Worm (Caenorhabditis elegans) whole organism, L2 larva: Measurements from ENCODE around the gene clec-138.

Experiments used
- ama-1 ChIP-seq: fragments of 150-350 bp; optimal IDR thresholded peaks from 2 replicates; lab custom pipeline; 2018; ENCODE audit warnings: inconsistent platforms
- dmd-4 ChIP-seq: sonication (generic microtip); optimal IDR thresholded peaks from 2 replicates; lab custom pipeline; 2017; ENCODE audit warnings: missing biosample characterization, missing genetic modification characterization
- mdl-1 ChIP-seq, 2 experiments: fragments of 150-350 bp in 1 of 2; sonication (generic microtip) in 1 of 2; optimal IDR thresholded peaks; 2 replicates each; lab custom pipeline; 2017; ENCODE audit warnings: missing biosample characterization in 2 of 2, missing genetic modification characterization in 2 of 2
- nhr-11 ChIP-seq: fragments of 150-350 bp; optimal IDR thresholded peaks from 2 replicates; lab custom pipeline; 2014; ENCODE audit warnings: missing biosample characterization, missing genetic modification characterization
- nhr-23 ChIP-seq: fragments of 150-350 bp; optimal IDR thresholded peaks from 2 replicates; lab custom pipeline; 2014; ENCODE audit warnings: missing biosample characterization, missing genetic modification reagents, missing genetic modification characterization
- nhr-6 ChIP-seq: fragments of 150-350 bp; optimal IDR thresholded peaks from 2 replicates; lab custom pipeline; 2014; ENCODE audit warnings: missing biosample characterization, missing genetic modification characterization
- sem-4 ChIP-seq: fragments of 150-350 bp; optimal IDR thresholded peaks from 2 replicates; lab custom pipeline; 2014; ENCODE audit warnings: missing biosample characterization, missing genetic modification reagents, missing genetic modification characterization
- skn-1 ChIP-seq: sonication (generic microtip); optimal IDR thresholded peaks from 2 replicates; lab custom pipeline; 2017; ENCODE audit warnings: missing biosample characterization, missing genetic modification characterization
- unc-62 ChIP-seq: fragments of 150-350 bp; optimal IDR thresholded peaks from 2 replicates; lab custom pipeline; 2014; ENCODE audit warnings: missing biosample characterization, missing genetic modification reagents, missing genetic modification characterization

clec-138 gene

DNA sequence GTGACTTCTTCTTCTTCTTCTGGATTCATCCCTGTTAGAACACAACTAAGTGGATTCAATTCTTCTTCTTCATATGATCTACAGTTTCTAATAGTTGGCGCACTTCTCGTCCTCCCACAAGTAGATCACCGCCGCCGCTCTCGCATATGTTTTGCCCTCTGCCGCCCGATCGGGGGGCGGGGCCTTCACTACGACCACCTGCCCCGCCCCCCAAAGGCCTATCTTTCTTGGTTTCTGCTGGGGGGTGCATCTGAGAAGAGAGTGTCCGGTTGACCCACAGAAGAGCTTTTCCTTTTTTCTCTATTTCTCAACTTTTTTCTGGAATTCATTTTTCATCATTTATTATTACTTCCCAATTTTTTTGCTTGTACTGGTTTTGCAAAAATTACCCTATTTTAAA is 48.5 kb downstream of the clec-138 start:
- TF ChIP-seq nhr-11 (tag; lab: Kevin White, UChicago) (no peak), skn-1 (no peak), ama-1 (lab: Kevin White, UChicago) (no peak), nhr-23 (tag; lab: Kevin White, UChicago) (no peak), unc-62 (GFP tag; lab: Kevin White, UChicago) (no peak), dmd-4 (tag; lab: Kevin White, UChicago) (no peak), mdl-1 (tag; optimal IDR thresholded peaks at IDR 0.05; lab: Kevin White, UChicago) (no peak), nhr-6 (tag; lab: Kevin White, UChicago) (no peak), sem-4 (tag; lab: Kevin White, UChicago) (no peak)
